Fruit fly (Drosophila melanogaster) whole organism, wandering third instar larva: ENCODE results near the gene CG46387.

ENCODE experiments used
- Abd-B ChIP-seq: fragments of >200 bp; optimal IDR thresholded peaks from 2 replicates; lab custom pipeline; 2017; ENCODE audit warnings: missing biosample characterization, missing genetic modification characterization
- CG9705 ChIP-seq: fragments of 200-800 bp; sonication (Bioruptor generic); optimal IDR thresholded peaks from 2 replicates; lab custom pipeline; 2018; ENCODE audit warnings: missing biosample characterization, mild to moderate bottlenecking, missing genetic modification characterization
- Dfd ChIP-seq: fragments of >200 bp; optimal IDR thresholded peaks from 2 replicates; lab custom pipeline; 2017; ENCODE audit warnings: missing biosample characterization, missing genetic modification characterization
- Dif ChIP-seq: fragments of 200-275, 200-300 bp; sonication (Bioruptor generic); optimal IDR thresholded peaks from 2 replicates; lab custom pipeline; 2018; ENCODE audit warnings: missing biosample characterization, missing genetic modification characterization; ENCODE audit not compliant: partially characterized antibody
- GATAd ChIP-seq: sonication (Bioruptor generic); optimal IDR thresholded peaks from 2 replicates; lab custom pipeline; 2016; ENCODE audit warnings: missing biosample characterization, missing genetic modification characterization
- HLH106 ChIP-seq: fragments of 200-800 bp; optimal IDR thresholded peaks from 3 replicates; lab custom pipeline; 2019; ENCODE audit warnings: missing biosample characterization, mild to moderate bottlenecking, missing genetic modification characterization, moderate library complexity
- Hnf4 ChIP-seq: fragments of 200-800 bp; sonication (Bioruptor generic); optimal IDR thresholded peaks from 2 replicates; lab custom pipeline; 2016; ENCODE audit warnings: missing biosample characterization, mild to moderate bottlenecking, missing genetic modification characterization
- Hr83 ChIP-seq: fragments of 200-300 bp; sonication (Bioruptor generic); optimal IDR thresholded peaks from 2 replicates; lab custom pipeline; 2016; ENCODE audit warnings: missing biosample characterization, mild to moderate bottlenecking, missing genetic modification characterization, moderate library complexity; ENCODE audit not compliant: poor library complexity, severe bottlenecking
- Jra ChIP-seq: sonication (Bioruptor generic); optimal IDR thresholded peaks from 2 replicates; lab custom pipeline; 2016; ENCODE audit warnings: missing biosample characterization, missing genetic modification characterization
- Mio ChIP-seq: sonication (Bioruptor generic); optimal IDR thresholded peaks from 2 replicates; lab custom pipeline; 2016; ENCODE audit warnings: missing biosample characterization, missing genetic modification characterization
- Myc ChIP-seq: fragments of >200 bp; optimal IDR thresholded peaks from 2 replicates; lab custom pipeline; 2017
- OdsH ChIP-seq: fragments of 200-800 bp; sonication (Bioruptor generic); optimal IDR thresholded peaks from 2 replicates; lab custom pipeline; 2016; ENCODE audit warnings: missing biosample characterization, mild to moderate bottlenecking, missing genetic modification characterization
- Rel ChIP-seq, 2 experiments: fragments of 200-800 bp; sonication (Bioruptor generic) in 1 of 2; optimal IDR thresholded peaks; 2 replicates in 1 of 2; 3 replicates in 1 of 2; lab custom pipeline; 2016 to 2019; ENCODE audit warnings: mild to moderate bottlenecking in 2 of 2, missing biosample characterization in 2 of 2, missing genetic modification characterization in 2 of 2, moderate library complexity in 1 of 2
- Sp1 ChIP-seq: fragments of 200-800 bp; sonication (Bioruptor generic); optimal IDR thresholded peaks from 3 replicates; lab custom pipeline; 2019; ENCODE audit warnings: missing biosample characterization, mild to moderate bottlenecking, missing genetic modification characterization, moderate library complexity
- Vsx2 ChIP-seq: fragments of 200-300, 225-300 bp; sonication (Bioruptor generic); optimal IDR thresholded peaks from 2 replicates; lab custom pipeline; 2018; ENCODE audit warnings: missing biosample characterization, missing genetic modification characterization; ENCODE audit not compliant: partially characterized antibody
- br ChIP-seq: fragments of 200-800 bp; sonication (Bioruptor generic); optimal IDR thresholded peaks from 2 replicates; lab custom pipeline; 2016; ENCODE audit warnings: missing biosample characterization, missing genetic modification characterization
- brk ChIP-seq: fragments of 200-800 bp; sonication (Bioruptor generic); optimal IDR thresholded peaks from 2 replicates; lab custom pipeline; 2016; ENCODE audit warnings: missing biosample characterization, mild to moderate bottlenecking, missing genetic modification characterization
- dl ChIP-seq, 2 experiments: fragments of 175-275, 200-275 bp in 1 of 2; fragments of 200-275 bp in 1 of 2; sonication (Bioruptor generic); optimal IDR thresholded peaks; lab custom pipeline; 2018; ENCODE audit warnings: mild to moderate bottlenecking in 2 of 2, missing biosample characterization in 2 of 2, missing genetic modification characterization in 2 of 2, moderate library complexity in 2 of 2; ENCODE audit not compliant: partially characterized antibody in 2 of 2, insufficient read depth in 1 of 2
- dsf ChIP-seq: sonication (Bioruptor generic); optimal IDR thresholded peaks from 2 replicates; lab custom pipeline; 2016; ENCODE audit warnings: missing biosample characterization, missing genetic modification characterization, borderline replicate concordance
- ey ChIP-seq: fragments of 200-800 bp; sonication (Bioruptor generic); optimal IDR thresholded peaks from 2 replicates; lab custom pipeline; 2016; ENCODE audit warnings: missing biosample characterization, missing genetic modification characterization
- foxo ChIP-seq, 2 experiments: fragments of 200-800 bp; sonication (Bioruptor generic); optimal IDR thresholded peaks; 2 replicates in 1 of 2; 3 replicates in 1 of 2; lab custom pipeline; 2016 to 2017; ENCODE audit warnings: missing biosample characterization in 2 of 2, missing genetic modification characterization in 2 of 2
- fru ChIP-seq: fragments of 200-800 bp; sonication (Bioruptor generic); optimal IDR thresholded peaks from 3 replicates; lab custom pipeline; 2016; ENCODE audit warnings: missing biosample characterization, mild to moderate bottlenecking, missing genetic modification characterization
- h ChIP-seq: fragments of 200-800 bp; sonication (Bioruptor generic); optimal IDR thresholded peaks from 3 replicates; lab custom pipeline; 2016; ENCODE audit warnings: missing biosample characterization, mild to moderate bottlenecking, missing genetic modification characterization
- jim ChIP-seq: fragments of 175-275, 200-325 bp; sonication (Bioruptor generic); optimal IDR thresholded peaks from 2 replicates; lab custom pipeline; 2016; ENCODE audit warnings: missing biosample characterization, mild to moderate bottlenecking, missing genetic modification characterization
- psq ChIP-seq: fragments of 200-800 bp; sonication (Bioruptor generic); optimal IDR thresholded peaks from 3 replicates; lab custom pipeline; 2017; ENCODE audit warnings: missing biosample characterization, mild to moderate bottlenecking, missing genetic modification characterization, moderate library complexity
- rgr ChIP-seq: fragments of 200-800 bp; sonication (Bioruptor generic); optimal IDR thresholded peaks from 3 replicates; lab custom pipeline; 2016; ENCODE audit warnings: missing biosample characterization, mild to moderate bottlenecking, missing genetic modification characterization
- sv ChIP-seq: fragments of 200-800 bp; sonication (Bioruptor generic); optimal IDR thresholded peaks from 3 replicates; lab custom pipeline; 2016; ENCODE audit warnings: missing biosample characterization, missing genetic modification characterization
- tai ChIP-seq: sonication (Bioruptor generic); optimal IDR thresholded peaks from 2 replicates; lab custom pipeline; 2016; ENCODE audit warnings: missing biosample characterization, missing genetic modification characterization
- woc ChIP-seq: sonication (Bioruptor generic); optimal IDR thresholded peaks from 2 replicates; lab custom pipeline; 2016; ENCODE audit warnings: missing biosample characterization, mild to moderate bottlenecking, missing genetic modification characterization

Gene CG46387

dm6 chr3L:9859624-9860023 lies 38.8 kb upstream of the CG46387 start, which contains the start of gene CG10809:
TSS of gene CG10809 (minus strand) at chr3L:9859889.
- no peak for TF ChIP-seq Dif (GFP tag; lab: Kevin White, UChicago)
- no peak for TF ChIP-seq Abd-B (GFP tag; lab: Kevin White, UChicago)
- peak; percentile 28 for TF ChIP-seq Sp1 (GFP tag; lab: Kevin White, UChicago)
- TF ChIP-seq Jra (GFP tag; lab: Kevin White, UChicago): peak; percentile 29
- no peak for TF ChIP-seq tai (GFP tag; lab: Kevin White, UChicago)
- TF ChIP-seq brk (GFP tag; lab: Kevin White, UChicago): no peak
- TF ChIP-seq dsf: peak; percentile 30
- TF ChIP-seq rgr: peak; percentile 39
- peak; percentile 41 for TF ChIP-seq Hr83
- TF ChIP-seq ey: peak; percentile 6
- TF ChIP-seq jim (GFP tag; lab: Kevin White, UChicago): no peak
- peak; percentile 52 for TF ChIP-seq Hnf4 (GFP tag; lab: Kevin White, UChicago)
- TF ChIP-seq CG9705 (GFP tag; lab: Kevin White, UChicago): peak; percentile 23
- no peak for TF ChIP-seq Rel (GFP tag; optimal IDR thresholded peaks at IDR 0.05; lab: Kevin White, UChicago)
- TF ChIP-seq Rel (tag; optimal IDR thresholded peaks at IDR 0.05; lab: Kevin White, UChicago): peak; percentile 23
- peak; percentile 10 for TF ChIP-seq psq (GFP tag; lab: Kevin White, UChicago)
- peak; percentile 23 for TF ChIP-seq HLH106 (tag; lab: Kevin White, UChicago)
- TF ChIP-seq OdsH (GFP tag; lab: Kevin White, UChicago): no peak
- peak in 1 of 2 experiments; percentile 10 for TF ChIP-seq foxo (GFP tag; optimal IDR thresholded peaks at IDR 0.05; lab: Kevin White, UChicago)
- TF ChIP-seq woc: peak; percentile 55
- TF ChIP-seq h (GFP tag; lab: Kevin White, UChicago): peak; percentile 59

- TF ChIP-seq sv (GFP tag; lab: Kevin White, UChicago): no peak
Observed at dm6 chr3L:9863656-9864055, 34.8 kb upstream of the CG46387 start.

dm6 chr3L:9864275-9865052 lies 34.0 kb upstream of the CG46387 start, which contains the start of the genes iPLA2-VIA and Ciz1:
TSS of gene iPLA2-VIA (minus strand) at chr3L:9864349.
TSS of gene Ciz1 (plus strand) at chr3L:9864639.
- TF ChIP-seq br (peak; percentile 38), Rel (GFP tag; optimal IDR thresholded peaks at IDR 0.05; lab: Kevin White, UChicago) (no peak), Rel (tag; optimal IDR thresholded peaks at IDR 0.05; lab: Kevin White, UChicago) (no peak), Hnf4 (GFP tag; lab: Kevin White, UChicago) (peak; percentile 55), Mio (no peak), Dif (GFP tag; lab: Kevin White, UChicago) (no peak), brk (GFP tag; lab: Kevin White, UChicago) (no peak), foxo (GFP tag; optimal IDR thresholded peaks at IDR 0.05; lab: Kevin White, UChicago) (peak in 1 of 2 experiments; percentile 59), sv (GFP tag; lab: Kevin White, UChicago) (no peak), Sp1 (GFP tag; lab: Kevin White, UChicago) (peak; percentile 9), GATAd (no peak), Jra (GFP tag; lab: Kevin White, UChicago) (peak; percentile 53), Dfd (no peak), Vsx2 (GFP tag; lab: Kevin White, UChicago) (no peak), CG9705 (GFP tag; lab: Kevin White, UChicago) (peak; percentile 3), Hr83 (peak; percentile 20), dsf (peak; percentile 24), ey (peak; percentile 1)

- TF ChIP-seq foxo (GFP tag; optimal IDR thresholded peaks at IDR 0.05; lab: Kevin White, UChicago) (no peak), Hr83 (no peak), GATAd (no peak), woc (no peak), fru (GFP tag; lab: Kevin White, UChicago) (no peak), dl (GFP tag; optimal IDR thresholded peaks at IDR 0.05; lab: Kevin White, UChicago; ENCODE audit: insufficient read depth in 1 of 2, partially characterized antibody in 2 of 2) (no peak), OdsH (GFP tag; lab: Kevin White, UChicago) (no peak), Hnf4 (GFP tag; lab: Kevin White, UChicago) (no peak), rgr (no peak), Myc (lab: Kevin White, UChicago) (no peak)
Observed at dm6 chr3L:9865053-9865442, 33.4 kb upstream of the CG46387 start.
